Worm (Caenorhabditis elegans): ENCODE results near the gene unc-3.

unc-3 gene

DNA sequence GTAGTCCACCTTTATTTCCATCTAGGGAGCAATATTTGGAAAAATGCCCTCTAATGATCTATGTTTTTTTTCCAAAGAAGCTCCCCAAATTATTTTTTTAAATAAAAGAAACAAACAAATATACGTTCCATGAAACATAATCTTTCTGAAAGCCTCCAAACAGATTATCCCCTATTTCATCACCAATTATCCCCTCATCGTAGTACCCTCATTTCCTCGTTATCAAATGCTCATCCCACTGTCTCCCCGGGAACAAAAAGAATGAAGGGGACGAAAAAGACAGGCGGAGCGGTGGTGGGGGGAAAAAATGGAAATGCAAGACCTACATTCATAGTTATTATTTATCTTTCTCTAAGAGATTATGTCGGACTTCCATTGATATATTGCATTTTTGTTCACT lies 24.1 kb downstream of the unc-3 start:
- TF ChIP-seq ceh-30 (tag; optimal IDR thresholded peaks at IDR 0.05) = no peak
- TF ChIP-seq dve-1 (tag; optimal IDR thresholded peaks at IDR 0.05) = no peak
- TF ChIP-seq Y22D7AL.16 (tag; optimal IDR thresholded peaks at IDR 0.05) = no peak
- TF ChIP-seq madf-2 (tag; optimal IDR thresholded peaks at IDR 0.05) = no peak
- no peak for TF ChIP-seq ahr-1 (tag; optimal IDR thresholded peaks at IDR 0.05)
- TF ChIP-seq nhr-232 (tag; optimal IDR thresholded peaks at IDR 0.05) = no peak
- TF ChIP-seq pha-4 (tag; optimal IDR thresholded peaks at IDR 0.05) = no peak
- TF ChIP-seq ceh-6 (GFP tag; optimal IDR thresholded peaks at IDR 0.05) = no peak
- TF ChIP-seq pat-9 (tag; optimal IDR thresholded peaks at IDR 0.05) = no peak
- TF ChIP-seq ceh-14 (tag; optimal IDR thresholded peaks at IDR 0.05) = no peak
- TF ChIP-seq pha-2 (tag; optimal IDR thresholded peaks at IDR 0.05) = no peak
- TF ChIP-seq pag-3 (tag; optimal IDR thresholded peaks at IDR 0.05; ENCODE audit: borderline replicate concordance) = no peak
- TF ChIP-seq lin-11 (tag; optimal IDR thresholded peaks at IDR 0.05) = no peak
- TF ChIP-seq ceh-34 (tag; optimal IDR thresholded peaks at IDR 0.05) = no peak
- no peak for TF ChIP-seq nfya-1 (tag; optimal IDR thresholded peaks at IDR 0.05)
- no peak for TF ChIP-seq ceh-22 (tag; optimal IDR thresholded peaks at IDR 0.05)
- TF ChIP-seq pqm-1 (tag; optimal IDR thresholded peaks at IDR 0.05) = no peak
- TF ChIP-seq pax-1 (tag; optimal IDR thresholded peaks at IDR 0.05) = no peak
- TF ChIP-seq fax-1 (tag; optimal IDR thresholded peaks at IDR 0.05) = no peak
- no peak for TF ChIP-seq ref-2 (tag; optimal IDR thresholded peaks at IDR 0.05)

DNA sequence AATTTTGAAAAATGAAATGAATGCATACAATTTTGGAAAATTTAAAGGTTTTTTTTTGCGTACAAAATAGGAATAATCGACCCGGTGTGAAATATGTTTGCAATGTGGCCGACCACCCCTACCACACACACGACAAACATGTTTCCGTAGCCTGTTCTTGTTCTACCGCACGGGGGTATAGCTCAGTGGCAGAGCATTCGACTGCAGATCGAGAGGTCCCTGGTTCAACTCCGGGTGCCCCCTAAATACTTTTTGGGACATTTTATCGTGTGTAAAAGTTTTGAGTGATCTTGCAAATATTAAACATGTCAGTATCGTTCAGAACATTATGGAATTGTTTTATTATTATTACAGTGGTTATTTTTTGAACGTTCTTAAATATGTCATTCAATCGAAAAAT lies 31.4 kb downstream of the unc-3 start:
- TF ChIP-seq lin-11 (tag; optimal IDR thresholded peaks at IDR 0.05) = peak; percentile 61
- peak; percentile 5 for TF ChIP-seq tbx-7 (tag; optimal IDR thresholded peaks at IDR 0.05)
- no peak for TF ChIP-seq pha-4 (tag; optimal IDR thresholded peaks at IDR 0.05)
- peak; percentile 83 for TF ChIP-seq hlh-6 (tag; optimal IDR thresholded peaks at IDR 0.05)
- no peak for TF ChIP-seq pag-3 (tag; optimal IDR thresholded peaks at IDR 0.05; ENCODE audit: borderline replicate concordance)
- TF ChIP-seq rnt-1 (tag; optimal IDR thresholded peaks at IDR 0.05) = peak; percentile 41
- TF ChIP-seq ahr-1 (tag; optimal IDR thresholded peaks at IDR 0.05) = peak; percentile 70
- TF ChIP-seq C08G9.2 (tag; optimal IDR thresholded peaks at IDR 0.05) = peak; percentile 70
- TF ChIP-seq mec-3 (tag; optimal IDR thresholded peaks at IDR 0.05; ENCODE audit: borderline replicate concordance) = no peak
- peak; percentile 75 for TF ChIP-seq T23F11.4 (GFP tag; optimal IDR thresholded peaks at IDR 0.05)
- no peak for TF ChIP-seq hlh-30 (tag; optimal IDR thresholded peaks at IDR 0.05; ENCODE audit: insufficient read depth)
- TF ChIP-seq pros-1 (tag; optimal IDR thresholded peaks at IDR 0.05) = no peak
- peak; percentile 77 for TF ChIP-seq pat-9 (tag; optimal IDR thresholded peaks at IDR 0.05)
- peak; percentile 74 for TF ChIP-seq K09A11.1 (tag; optimal IDR thresholded peaks at IDR 0.05; ENCODE audit: insufficient read depth)
- no peak for TF ChIP-seq fkh-10 (GFP tag; optimal IDR thresholded peaks at IDR 0.05)
- TF ChIP-seq sdc-2 (tag; optimal IDR thresholded peaks at IDR 0.05) = peak; percentile 87
- TF ChIP-seq ama-1 (optimal IDR thresholded peaks at IDR 0.05) = no peak
- TF ChIP-seq unc-86 (tag; optimal IDR thresholded peaks at IDR 0.05) = peak; percentile 65
- TF ChIP-seq hlh-15 (tag; optimal IDR thresholded peaks at IDR 0.05) = peak; percentile 26
- TF ChIP-seq K02D7.2 (tag; optimal IDR thresholded peaks at IDR 0.05) = peak; percentile 68
- peak; percentile 26 for TF ChIP-seq eyg-1 (tag; optimal IDR thresholded peaks at IDR 0.05)
- TF ChIP-seq tbx-2 (tag; optimal IDR thresholded peaks at IDR 0.05) = peak; percentile 77
- TF ChIP-seq ceh-45 (GFP tag; IDR thresholded peaks at IDR 0.05) = peak; percentile 37; the same call in 1 of the 2 replicates
- peak; percentile 81 for TF ChIP-seq ceh-6 (GFP tag; optimal IDR thresholded peaks at IDR 0.05)
- peak; percentile 33 for TF ChIP-seq ceh-18 (tag; optimal IDR thresholded peaks at IDR 0.05)
- TF ChIP-seq pqm-1 (tag; optimal IDR thresholded peaks at IDR 0.05) = no peak
- TF ChIP-seq odd-2 (tag; optimal IDR thresholded peaks at IDR 0.05) = no peak
- TF ChIP-seq hlh-8 (tag; optimal IDR thresholded peaks at IDR 0.05) = peak; percentile 52
- peak; percentile 54 for TF ChIP-seq madf-2 (tag; optimal IDR thresholded peaks at IDR 0.05)
- TF ChIP-seq nhr-232 (tag; optimal IDR thresholded peaks at IDR 0.05) = peak; percentile 78
- TF ChIP-seq gmeb-2 (tag; optimal IDR thresholded peaks at IDR 0.05) = peak; percentile 73
- no peak for TF ChIP-seq unc-55 (GFP tag; optimal IDR thresholded peaks at IDR 0.05)
- peak; percentile 74 for TF ChIP-seq hlh-13 (GFP tag; optimal IDR thresholded peaks at IDR 0.05)
- no peak for TF ChIP-seq ets-4 (tag; optimal IDR thresholded peaks at IDR 0.05)
- no peak for TF ChIP-seq ceh-14 (tag; optimal IDR thresholded peaks at IDR 0.05)
- peak; percentile 85 for TF ChIP-seq che-1 (tag; optimal IDR thresholded peaks at IDR 0.05)
- no peak for TF ChIP-seq elt-4 (tag; optimal IDR thresholded peaks at IDR 0.05)
- peak; percentile 62 for TF ChIP-seq sox-2 (GFP tag; IDR thresholded peaks at IDR 0.05)
- TF ChIP-seq pax-1 (tag; optimal IDR thresholded peaks at IDR 0.05) = no peak
- TF ChIP-seq ceh-30 (tag; optimal IDR thresholded peaks at IDR 0.05) = no peak
- TF ChIP-seq Y22D7AL.16 (tag; optimal IDR thresholded peaks at IDR 0.05) = peak; percentile 74
- peak; percentile 85 for TF ChIP-seq elt-2 (tag; optimal IDR thresholded peaks at IDR 0.05)
- TF ChIP-seq lim-6 (tag; optimal IDR thresholded peaks at IDR 0.05) = no peak

All from whole organism, late embryonic.